Worm (Caenorhabditis elegans) whole organism, midembryonic: Measurements from ENCODE around the gene srbc-60.

Experiments
- T22C8.4 ChIP-seq: fragments of 200-800 bp; sonication (Bioruptor generic); IDR thresholded peaks from 2 replicates; pipeline ENCODE4 v1.3.6; 2022; ENCODE audit warnings: missing genetic modification characterization, missing compliant biosample characterization
- cog-1 ChIP-seq: sonication (generic microtip); optimal IDR thresholded peaks from 2 replicates; lab custom pipeline; 2016; ENCODE audit warnings: missing genetic modification characterization, missing compliant biosample characterization
- flt-1 ChIP-seq: fragments of 200-800 bp; sonication (Bioruptor generic); IDR thresholded peaks from 2 replicates; pipeline ENCODE4 v1.3.6; 2022; ENCODE audit warnings: missing genetic modification characterization, missing compliant biosample characterization
- klf-2 ChIP-seq: fragments of 200-800 bp; sonication (Bioruptor generic); conservative IDR thresholded peaks from 2 replicates; pipeline ENCODE4 v1.3.6; 2022; ENCODE audit warnings: missing genetic modification reagents, missing genetic modification characterization, missing compliant biosample characterization
- med-1 ChIP-seq: sonication (generic microtip); optimal IDR thresholded peaks from 2 replicates; lab custom pipeline; 2017; ENCODE audit warnings: missing genetic modification characterization, mild to moderate bottlenecking, missing compliant biosample characterization, antibody characterized with exemption, missing genetic modification reagents; ENCODE audit not compliant: insufficient read depth
- ref-1 ChIP-seq: fragments of 200-800 bp; sonication (Bioruptor generic); conservative IDR thresholded peaks from 2 replicates; pipeline ENCODE4 v1.3.6; 2022; ENCODE audit warnings: missing genetic modification reagents, missing genetic modification characterization, missing compliant biosample characterization
- tab-1 ChIP-seq: fragments of 200-800 bp; sonication (Bioruptor generic); IDR thresholded peaks from 2 replicates; pipeline ENCODE4 v1.3.6; 2022; ENCODE audit warnings: missing genetic modification characterization, missing compliant biosample characterization
- ztf-23 ChIP-seq: fragments of 200-800 bp; sonication (Bioruptor generic); IDR thresholded peaks from 2 replicates; pipeline ENCODE4 v1.3.6; 2022; ENCODE audit warnings: missing genetic modification reagents, missing genetic modification characterization, missing compliant biosample characterization
- ztf-29 ChIP-seq: fragments of 200-800 bp; sonication (Bioruptor generic); IDR thresholded peaks from 2 replicates; pipeline ENCODE4 v1.3.6; 2022; ENCODE audit warnings: missing genetic modification reagents, missing genetic modification characterization, missing compliant biosample characterization

srbc-60 gene

DNA sequence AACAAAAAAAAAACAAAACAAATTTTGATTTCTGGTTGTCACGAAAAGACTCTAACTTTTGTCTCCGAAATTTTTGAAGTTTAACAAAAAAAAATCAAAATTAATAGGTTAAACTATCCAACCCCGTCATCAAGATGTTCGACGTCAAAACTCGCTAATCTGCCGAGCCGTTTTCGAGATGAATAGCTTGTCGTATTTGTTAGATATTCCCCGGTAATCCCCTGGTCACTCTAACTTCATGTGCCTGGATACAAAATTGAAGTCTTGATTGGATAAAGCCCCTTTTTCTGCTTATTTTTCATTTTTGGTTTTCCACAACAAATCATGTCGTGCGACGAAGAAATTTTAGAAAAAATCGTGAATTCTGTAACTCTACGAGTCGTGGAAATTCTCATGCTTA lies 2.3 kb downstream of the srbc-60 start, which contains the start of gene srab-16:
TSS of gene srab-16 (plus strand) at position 301 of the 400 bp plus-strand sequence.
- TF ChIP-seq klf-2 (GFP tag; lab: Robert Waterston, UW) (no peak), ztf-29 (no peak), flt-1 (GFP tag; lab: Robert Waterston, UW) (no peak), ztf-23 (GFP tag; lab: Robert Waterston, UW) (no peak), cog-1 (tag; lab: Kevin White, UChicago) (no peak), ref-1 (GFP tag; lab: Robert Waterston, UW) (no peak), med-1 (GFP tag; lab: Kevin White, UChicago) (no peak), tab-1 (GFP tag; lab: Robert Waterston, UW) (no peak), T22C8.4 (GFP tag; lab: Robert Waterston, UW) (no peak)

DNA sequence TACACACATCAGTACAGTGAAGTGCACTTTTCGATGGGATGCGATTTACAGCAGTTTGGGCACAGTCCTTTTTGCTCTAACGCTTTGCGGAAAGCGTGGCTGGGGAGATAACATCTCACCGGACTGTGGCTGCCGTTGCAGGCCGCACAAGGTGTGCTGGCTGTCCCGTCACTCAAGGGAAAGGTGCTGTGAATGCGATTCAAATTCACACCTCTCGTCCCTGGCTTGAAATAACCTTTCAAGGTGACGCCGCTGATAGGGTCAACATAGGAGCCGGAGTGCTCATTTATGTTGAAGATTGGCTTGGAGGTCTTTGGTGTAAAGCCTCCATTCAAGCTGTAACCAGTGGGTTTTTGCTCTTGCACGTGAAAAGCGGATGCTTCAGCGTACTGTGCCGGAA lies 14.0 kb downstream of the srbc-60 start:
- no peak for TF ChIP-seq ref-1 (GFP tag; lab: Robert Waterston, UW)
- no peak for TF ChIP-seq tab-1 (GFP tag; lab: Robert Waterston, UW)
- no peak for TF ChIP-seq cog-1 (tag; lab: Kevin White, UChicago)
- TF ChIP-seq klf-2 (GFP tag; lab: Robert Waterston, UW) = no peak
- no peak for TF ChIP-seq ztf-23 (GFP tag; lab: Robert Waterston, UW)
- TF ChIP-seq ztf-29 = no peak

DNA sequence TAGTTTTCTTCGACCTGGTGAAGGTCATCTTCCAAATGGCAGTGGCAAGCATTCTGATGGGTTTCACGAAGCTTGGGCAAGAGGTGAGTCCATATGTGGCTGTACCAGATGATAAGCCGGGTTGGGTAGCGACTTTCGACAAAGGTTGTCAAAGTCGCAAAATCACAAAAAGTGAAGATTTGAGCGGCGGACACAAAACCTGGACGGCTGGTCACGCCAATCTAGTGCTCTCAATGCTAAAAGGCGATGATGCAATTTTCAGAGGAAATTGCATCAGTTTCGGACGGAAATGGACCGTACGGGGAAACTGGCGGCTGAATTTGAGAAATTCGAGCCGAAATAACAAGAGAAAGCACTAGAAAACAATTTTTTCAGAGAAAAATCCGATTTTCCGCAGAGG lies 17.1 kb downstream of the srbc-60 start:
- no peak for TF ChIP-seq cog-1 (tag; lab: Kevin White, UChicago)
- TF ChIP-seq ref-1 (GFP tag; lab: Robert Waterston, UW) = no peak
- no peak for TF ChIP-seq med-1 (GFP tag; lab: Kevin White, UChicago)
- TF ChIP-seq ztf-23 (GFP tag; lab: Robert Waterston, UW) = no peak
- TF ChIP-seq klf-2 (GFP tag; lab: Robert Waterston, UW) = no peak
- no peak for TF ChIP-seq ztf-29
- no peak for TF ChIP-seq tab-1 (GFP tag; lab: Robert Waterston, UW)
- no peak for TF ChIP-seq T22C8.4 (GFP tag; lab: Robert Waterston, UW)
- TF ChIP-seq flt-1 (GFP tag; lab: Robert Waterston, UW) = no peak

DNA sequence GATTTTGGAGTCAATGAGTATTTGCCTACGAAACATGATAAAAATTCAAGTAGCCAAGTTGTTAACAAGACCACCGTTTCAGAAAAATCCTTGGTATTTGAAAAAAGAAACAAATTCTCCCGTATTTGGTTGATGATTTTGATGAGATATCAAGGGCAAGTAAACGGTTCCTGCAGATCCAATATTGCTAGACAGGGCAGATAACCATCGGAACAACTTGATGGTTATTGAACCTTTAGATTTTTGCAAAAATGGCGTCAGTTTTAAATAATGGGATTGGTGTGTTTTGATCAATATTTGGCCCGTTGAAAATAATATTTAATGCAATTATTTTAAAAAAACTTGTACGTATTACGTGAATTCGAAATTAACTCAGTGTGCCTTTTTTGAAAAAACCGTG lies 20.2 kb downstream of the srbc-60 start:
- TF ChIP-seq flt-1 (GFP tag; lab: Robert Waterston, UW) (no peak), klf-2 (GFP tag; lab: Robert Waterston, UW) (no peak), ztf-23 (GFP tag; lab: Robert Waterston, UW) (no peak), ref-1 (GFP tag; lab: Robert Waterston, UW) (no peak), cog-1 (tag; lab: Kevin White, UChicago) (no peak), ztf-29 (no peak), med-1 (GFP tag; lab: Kevin White, UChicago) (no peak)

DNA sequence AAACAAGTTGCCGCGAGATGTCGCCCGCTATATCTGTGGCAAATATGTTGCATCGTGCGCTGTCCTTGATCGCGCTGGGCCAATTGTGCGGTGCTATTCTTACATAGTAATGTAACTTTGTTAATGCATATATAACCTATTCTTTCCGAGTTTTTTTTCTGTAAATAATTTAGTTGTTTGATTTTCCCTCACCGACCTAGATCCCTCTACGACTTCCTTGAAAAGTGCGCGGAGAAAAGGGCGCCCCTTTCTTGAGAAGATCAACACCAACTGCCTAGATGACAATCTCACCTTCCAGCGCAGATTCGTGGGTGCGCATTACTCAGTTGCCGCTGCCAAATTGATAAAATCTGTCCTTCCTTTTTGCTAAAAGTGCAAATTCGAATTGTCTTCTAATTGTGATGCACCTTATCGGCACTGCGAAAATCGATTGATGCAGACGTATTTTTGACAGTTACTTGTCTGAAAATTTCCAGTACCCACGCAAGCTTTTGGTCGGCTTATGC lies 21.5 kb downstream of the srbc-60 start:
- TF ChIP-seq med-1 (GFP tag; lab: Kevin White, UChicago) = no peak
- TF ChIP-seq T22C8.4 (GFP tag; lab: Robert Waterston, UW) = no peak
- TF ChIP-seq ztf-23 (GFP tag; lab: Robert Waterston, UW) = no peak
- no peak for TF ChIP-seq cog-1 (tag; lab: Kevin White, UChicago)
- TF ChIP-seq ztf-29 = no peak
- TF ChIP-seq klf-2 (GFP tag; lab: Robert Waterston, UW) = no peak
- no peak for TF ChIP-seq ref-1 (GFP tag; lab: Robert Waterston, UW)
- TF ChIP-seq flt-1 (GFP tag; lab: Robert Waterston, UW) = no peak
- TF ChIP-seq tab-1 (GFP tag; lab: Robert Waterston, UW) = no peak

DNA sequence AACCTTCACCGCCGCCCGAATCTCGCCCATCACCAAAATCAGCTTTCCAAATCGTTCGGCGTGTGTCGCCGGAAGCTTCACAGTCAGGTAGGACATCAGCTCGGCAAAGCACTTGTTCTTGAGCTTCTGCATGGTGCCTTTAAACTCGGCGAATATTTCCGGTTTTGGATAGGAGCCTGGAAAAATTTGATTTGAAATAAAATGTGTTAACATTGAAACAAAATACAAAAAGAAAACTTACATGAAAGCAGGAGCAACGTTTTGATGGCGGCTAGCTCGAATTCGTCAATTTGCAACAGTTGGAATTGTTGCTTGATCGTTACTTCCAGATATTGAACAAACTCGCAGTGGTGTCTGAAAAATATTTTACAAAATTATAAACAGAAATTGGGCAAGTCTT lies 22.6 kb downstream of the srbc-60 start:
- TF ChIP-seq tab-1 (GFP tag; lab: Robert Waterston, UW) = no peak
- TF ChIP-seq ref-1 (GFP tag; lab: Robert Waterston, UW) = no peak
- no peak for TF ChIP-seq flt-1 (GFP tag; lab: Robert Waterston, UW)
- no peak for TF ChIP-seq T22C8.4 (GFP tag; lab: Robert Waterston, UW)
- TF ChIP-seq ztf-23 (GFP tag; lab: Robert Waterston, UW) = no peak
- TF ChIP-seq cog-1 (tag; lab: Kevin White, UChicago) = no peak
- TF ChIP-seq med-1 (GFP tag; lab: Kevin White, UChicago) = no peak
- TF ChIP-seq ztf-29 = no peak
- TF ChIP-seq klf-2 (GFP tag; lab: Robert Waterston, UW) = no peak

DNA sequence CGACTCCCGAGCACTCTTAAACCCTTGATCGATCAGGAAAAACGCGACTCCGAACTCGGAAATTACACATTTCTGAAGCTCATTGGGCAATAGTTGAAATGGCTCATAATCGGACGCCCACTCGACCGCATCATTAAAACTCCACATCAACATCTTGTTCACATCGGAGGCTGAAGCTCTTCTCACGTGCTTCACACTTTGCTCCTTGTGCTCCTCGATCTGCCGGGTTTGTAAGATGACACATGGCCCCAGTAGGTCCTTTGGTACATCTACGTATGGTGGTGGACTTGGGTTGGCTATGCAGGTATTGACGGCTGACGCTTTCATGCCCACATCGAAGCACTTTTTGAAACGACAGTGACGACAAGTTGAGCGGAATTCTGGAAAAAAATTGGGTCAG lies 23.4 kb downstream of the srbc-60 start:
- TF ChIP-seq ref-1 (GFP tag; lab: Robert Waterston, UW) = no peak
- no peak for TF ChIP-seq tab-1 (GFP tag; lab: Robert Waterston, UW)
- no peak for TF ChIP-seq ztf-23 (GFP tag; lab: Robert Waterston, UW)

DNA sequence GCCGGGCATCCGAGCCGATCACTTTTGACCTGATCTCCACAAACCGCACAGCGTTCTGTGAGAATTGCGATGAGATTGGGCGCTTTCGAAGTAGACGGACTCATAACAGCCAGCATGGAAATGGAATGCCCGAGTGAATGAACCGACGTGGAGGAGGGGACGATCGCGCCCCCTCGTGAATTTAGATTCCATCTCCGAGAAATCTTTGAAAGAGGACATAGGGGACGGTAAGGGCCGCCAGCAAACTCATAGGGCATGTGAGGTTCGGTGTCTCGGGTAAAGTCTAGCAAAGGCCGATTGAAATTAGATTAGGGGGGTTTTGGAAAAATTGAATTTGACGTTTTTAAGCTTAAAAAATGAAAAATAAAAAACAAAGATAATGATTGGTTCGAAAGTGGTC lies 24.4 kb downstream of the srbc-60 start, which contains the start of gene nhr-270:
TSS of gene nhr-270 (minus strand) at position 257 of the 400 bp plus-strand sequence.
- no peak for TF ChIP-seq ztf-23 (GFP tag; lab: Robert Waterston, UW)
- no peak for TF ChIP-seq flt-1 (GFP tag; lab: Robert Waterston, UW)
- TF ChIP-seq T22C8.4 (GFP tag; lab: Robert Waterston, UW) = no peak
- no peak for TF ChIP-seq ztf-29
- TF ChIP-seq med-1 (GFP tag; lab: Kevin White, UChicago) = no peak
- no peak for TF ChIP-seq klf-2 (GFP tag; lab: Robert Waterston, UW)
- TF ChIP-seq ref-1 (GFP tag; lab: Robert Waterston, UW) = no peak
- TF ChIP-seq tab-1 (GFP tag; lab: Robert Waterston, UW) = no peak
- TF ChIP-seq cog-1 (tag; lab: Kevin White, UChicago) = no peak

DNA sequence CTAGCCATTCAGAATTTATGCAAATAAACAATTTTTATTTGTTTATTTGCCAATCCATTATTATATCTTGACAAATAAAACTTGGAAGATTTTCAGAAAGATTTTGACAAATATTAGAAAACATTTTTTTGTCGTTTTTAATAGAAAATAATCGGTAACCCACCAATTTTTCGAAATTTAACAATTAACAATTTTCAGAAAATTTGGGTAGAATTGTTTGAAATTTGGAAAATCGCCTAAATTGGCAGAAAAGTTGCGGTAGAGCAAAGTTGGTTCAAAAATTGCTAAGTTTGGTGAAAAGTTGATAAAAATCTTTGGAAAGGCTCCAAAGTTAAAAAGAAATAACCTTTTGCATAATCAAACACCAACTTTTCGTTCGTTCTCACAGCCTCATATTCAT lies 28.2 kb downstream of the srbc-60 start:
- TF ChIP-seq ztf-23 (GFP tag; lab: Robert Waterston, UW) (no peak), T22C8.4 (GFP tag; lab: Robert Waterston, UW) (no peak), ztf-29 (no peak), cog-1 (tag; lab: Kevin White, UChicago) (no peak), flt-1 (GFP tag; lab: Robert Waterston, UW) (no peak), klf-2 (GFP tag; lab: Robert Waterston, UW) (no peak), med-1 (GFP tag; lab: Kevin White, UChicago) (no peak), ref-1 (GFP tag; lab: Robert Waterston, UW) (no peak), tab-1 (GFP tag; lab: Robert Waterston, UW) (no peak)
